Fruit fly (Drosophila melanogaster): Measurements from ENCODE around the gene CG43844.

Gene CG43844

dm6 chr3R:21856098-21856872 is 33.1 kb upstream of the CG43844 start, which contains the start of gene glec:
TSS of gene glec (minus strand) at chr3R:21856266.
- TF ChIP-seq CG8924 (tag; optimal IDR thresholded peaks at IDR 0.05) (peak; percentile 52), Atf-2 (GFP tag; optimal IDR thresholded peaks at IDR 0.05) (no peak), Scr (GFP tag; IDR thresholded peaks at IDR 0.05; ENCODE audit: partially characterized antibody) (peak; percentile 56), E2f1 (GFP tag; IDR thresholded peaks at IDR 0.05) (peak; percentile 8; the same call in 1 of the 2 replicates), Elba2 (GFP tag; optimal IDR thresholded peaks at IDR 0.05) (no peak), Atf6 (GFP tag; IDR thresholded peaks at IDR 0.05) (peak; percentile 16; the same call in 1 of the 2 replicates), mirr (GFP tag; optimal IDR thresholded peaks at IDR 0.05) (peak; percentile 72), CG34224 (GFP tag; IDR thresholded peaks at IDR 0.05; ENCODE audit: partially characterized antibody) (peak; percentile 47; the same call in 1 of the 3 replicates), Dref (GFP tag; IDR thresholded peaks at IDR 0.05) (no peak), CG17361 (GFP tag; IDR thresholded peaks at IDR 0.05) (peak; percentile 70; the same call in 2 of the 3 replicates), bab2 (GFP tag; optimal IDR thresholded peaks at IDR 0.05) (no peak), crp (GFP tag; optimal IDR thresholded peaks at IDR 0.05) (no peak), ssp (GFP tag; IDR thresholded peaks at IDR 0.05) (no peak), Nf-YB (GFP tag; optimal IDR thresholded peaks at IDR 0.05) (no peak), ara (GFP tag; IDR thresholded peaks at IDR 0.05) (peak; percentile 45; the same call in 1 of the 2 replicates), CG17568 (GFP tag; optimal IDR thresholded peaks at IDR 0.05) (no peak), HLH4C (GFP tag; IDR thresholded peaks at IDR 0.05; ENCODE audit: partially characterized antibody) (peak; percentile 51), CG32767 (GFP tag; IDR thresholded peaks at IDR 0.05) (no peak), grau (tag; optimal IDR thresholded peaks at IDR 0.05) (peak; percentile 27), hth (optimal IDR thresholded peaks at IDR 0.05) (no peak), Hsf (GFP tag; optimal IDR thresholded peaks at IDR 0.05) (no peak), fru (optimal IDR thresholded peaks at IDR 0.05) (no peak), Sry-β (GFP tag; optimal IDR thresholded peaks at IDR 0.05) (no peak), Ets97D (GFP tag; optimal IDR thresholded peaks at IDR 0.05) (no peak), CG4360 (GFP tag; IDR thresholded peaks at IDR 0.05) (peak; percentile 60; the same call in 1 of the 2 replicates), ham (GFP tag; IDR thresholded peaks at IDR 0.05) (no peak), NC2α (GFP tag; optimal IDR thresholded peaks at IDR 0.05) (peak; percentile 86), usp (GFP tag; optimal IDR thresholded peaks at IDR 0.05) (no peak), Hr39 (optimal IDR thresholded peaks at IDR 0.05) (no peak), CG15601 (tag; optimal IDR thresholded peaks at IDR 0.05) (no peak), GATAe (GFP tag; conservative IDR thresholded peaks at IDR 0.05) (no peak), CG18011 (GFP tag; optimal IDR thresholded peaks at IDR 0.05) (no peak), CG9932 (GFP tag; IDR thresholded peaks at IDR 0.05) (peak; percentile 27; the same call in 1 of the 2 replicates), CG32772 (GFP tag; IDR thresholded peaks at IDR 0.05) (no peak), bigmax (GFP tag; optimal IDR thresholded peaks at IDR 0.05) (no peak), CG8944 (GFP tag; optimal IDR thresholded peaks at IDR 0.05) (peak; percentile 10), CG7357 (GFP tag; IDR thresholded peaks at IDR 0.05) (no peak), CG18599 (GFP tag; optimal IDR thresholded peaks at IDR 0.05) (no peak), Bteb2 (GFP tag; optimal IDR thresholded peaks at IDR 0.05) (no peak), stwl (tag; optimal IDR thresholded peaks at IDR 0.05) (peak; percentile 70), CG33557 (GFP tag; optimal IDR thresholded peaks at IDR 0.05) (peak; percentile 37), sqz (GFP tag; optimal IDR thresholded peaks at IDR 0.05) (peak; percentile 34), seq (GFP tag; IDR thresholded peaks at IDR 0.05) (peak; percentile 50; the same call in 1 of the 2 replicates), Rfx (GFP tag; IDR thresholded peaks at IDR 0.05) (peak; percentile 34; the same call in 1 of the 2 replicates), CG30403 (GFP tag; optimal IDR thresholded peaks at IDR 0.05) (peak; percentile 41), otp (GFP tag; IDR thresholded peaks at IDR 0.05) (peak; percentile 73; the same call in 2 of the 3 replicates), Vsx1 (GFP tag; optimal IDR thresholded peaks at IDR 0.05) (no peak), CG7745 (tag; optimal IDR thresholded peaks at IDR 0.05) (no peak), CG11696 (GFP tag; IDR thresholded peaks at IDR 0.05) (peak; percentile 38), D19B (GFP tag; optimal IDR thresholded peaks at IDR 0.05) (no peak)

Measured in whole organism, embryonic.